Worm (Caenorhabditis elegans) whole organism, L3 larva: ENCODE data around the gene C14H10.3.

Source experiments
- ceh-82 ChIP-seq: fragments of 150-350 bp; optimal IDR thresholded peaks from 2 replicates; lab custom pipeline; 2014; ENCODE audit warnings: missing biosample characterization, missing genetic modification characterization
- daf-12 ChIP-seq: fragments of 150-350 bp; optimal IDR thresholded peaks from 2 replicates; lab custom pipeline; 2014; ENCODE audit warnings: missing biosample characterization, missing genetic modification reagents, missing genetic modification characterization
- elt-3 ChIP-seq, 3 experiments: fragments of 150-350 bp in 1 of 3; sonication (generic microtip) in 2 of 3; optimal IDR thresholded peaks; 2 replicates in 2 of 3; 4 replicates in 1 of 3; lab custom pipeline; 2014 to 2017; ENCODE audit warnings: missing biosample characterization in 3 of 3, missing genetic modification characterization in 3 of 3
- fkh-10 ChIP-seq: sonication (generic microtip); optimal IDR thresholded peaks from 2 replicates; lab custom pipeline; 2017; ENCODE audit warnings: missing biosample characterization, missing genetic modification reagents, missing genetic modification characterization
- mdl-1 ChIP-seq: fragments of 150-350 bp; optimal IDR thresholded peaks from 2 replicates; lab custom pipeline; 2014; ENCODE audit warnings: missing biosample characterization, missing genetic modification characterization
- skn-1 ChIP-seq: fragments of 150-350 bp; optimal IDR thresholded peaks from 2 replicates; lab custom pipeline; 2014; ENCODE audit warnings: missing biosample characterization, missing genetic modification characterization
- unc-62 ChIP-seq: fragments of 150-350 bp; sonication (generic microtip); optimal IDR thresholded peaks from 4 replicates; lab custom pipeline; 2014; ENCODE audit warnings: missing biosample characterization, missing genetic modification reagents, missing genetic modification characterization

DNA sequence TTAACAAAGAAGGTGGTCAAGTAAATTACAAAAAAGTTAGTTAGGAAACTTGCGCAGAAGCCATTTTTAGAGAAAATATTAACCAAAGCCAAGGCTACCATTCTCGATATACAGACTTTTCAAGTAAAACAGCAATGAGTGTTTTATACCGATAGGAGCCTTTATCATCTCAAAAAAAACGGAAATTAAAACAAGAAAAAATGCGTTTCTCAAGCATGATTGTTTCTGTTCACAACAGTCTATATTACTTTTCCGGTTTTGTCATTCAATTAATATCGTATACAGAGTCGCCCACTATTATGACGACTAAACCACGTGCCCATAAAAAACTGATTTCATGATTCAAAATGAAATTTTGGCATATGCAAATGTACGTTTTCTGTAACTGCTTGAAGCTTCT, 13.0 kb upstream of the C14H10.3 start, which contains the start of gene str-74:
- no peak for TF ChIP-seq fkh-10 (GFP tag; lab: Kevin White, UChicago)
- no peak for TF ChIP-seq elt-3 (tag; optimal IDR thresholded peaks at IDR 0.05; lab: Kevin White, UChicago)
- no peak for TF ChIP-seq ceh-82 (tag; lab: Kevin White, UChicago)
- TF ChIP-seq unc-62 (GFP tag; lab: Kevin White, UChicago) = no peak
- no peak for TF ChIP-seq skn-1 (tag; lab: Kevin White, UChicago)
- no peak for TF ChIP-seq mdl-1 (tag; lab: Kevin White, UChicago)
- TF ChIP-seq daf-12 = no peak
